Worm (Caenorhabditis elegans) whole organism, L1 larva: Measurements from ENCODE around the gene C18H7.7.

Experiments
- alr-1 ChIP-seq: fragments of 200-800 bp; sonication (Bioruptor generic); optimal IDR thresholded peaks from 2 replicates; lab custom pipeline; 2018; ENCODE audit warnings: borderline replicate concordance, mild to moderate bottlenecking, missing genetic modification characterization, missing compliant biosample characterization
- ceh-63 ChIP-seq: fragments of 200-800 bp; sonication (Bioruptor generic); optimal IDR thresholded peaks from 2 replicates; lab custom pipeline; 2018; ENCODE audit warnings: mild to moderate bottlenecking, missing genetic modification characterization, missing compliant biosample characterization
- ceh-88 ChIP-seq: fragments of 200-800 bp; sonication (Bioruptor generic); IDR thresholded peaks from 2 replicates; pipeline ENCODE4 v1.3.6; 2022; ENCODE audit warnings: missing genetic modification characterization, missing compliant biosample characterization
- efl-1 ChIP-seq, 4 experiments: fragments of 150-350 bp; optimal IDR thresholded peaks in 3 of 4; peaks in 1 of 4; 1 replicate in 1 of 4; 2 replicates in 3 of 4; lab custom pipeline; 2014; ENCODE audit warnings: missing biosample characterization in 2 of 4, missing genetic modification characterization in 2 of 4, missing genetic modification reagents in 2 of 4
- elt-3 ChIP-seq, 6 experiments: fragments of 150-350 bp in 1 of 6; sonication (generic microtip); optimal IDR thresholded peaks; 2 replicates each; lab custom pipeline; 2017 to 2018; ENCODE audit warnings: missing biosample characterization in 6 of 6, missing genetic modification characterization in 6 of 6, inconsistent platforms in 1 of 6
- fkh-10 ChIP-seq: sonication (generic microtip); optimal IDR thresholded peaks from 2 replicates; lab custom pipeline; 2017; ENCODE audit warnings: missing biosample characterization, missing genetic modification reagents, missing genetic modification characterization
- fkh-4 ChIP-seq: sonication (generic microtip); optimal IDR thresholded peaks from 2 replicates; lab custom pipeline; 2016; ENCODE audit warnings: missing compliant biosample characterization, missing genetic modification characterization, borderline replicate concordance
- fkh-8 ChIP-seq: sonication (generic microtip); optimal IDR thresholded peaks from 2 replicates; lab custom pipeline; 2016; ENCODE audit warnings: mild to moderate bottlenecking, missing genetic modification characterization, missing compliant biosample characterization
- grh-1 ChIP-seq: fragments of 200-800 bp; sonication (Bioruptor generic); IDR thresholded peaks from 2 replicates; pipeline ENCODE4 v1.3.6; 2022; ENCODE audit warnings: missing genetic modification reagents, missing genetic modification characterization, missing compliant biosample characterization
- hlh-17 ChIP-seq: fragments of 200-800 bp; sonication (Bioruptor generic); optimal IDR thresholded peaks from 2 replicates; lab custom pipeline; 2018; ENCODE audit warnings: missing genetic modification characterization, mild to moderate bottlenecking, missing compliant biosample characterization, moderate library complexity, borderline replicate concordance
- hlh-4 ChIP-seq: sonication (generic microtip); optimal IDR thresholded peaks from 2 replicates; lab custom pipeline; 2016; ENCODE audit warnings: mild to moderate bottlenecking, missing genetic modification characterization, missing compliant biosample characterization
- hpl-2 ChIP-seq: fragments of 150-350 bp; optimal IDR thresholded peaks from 2 replicates; lab custom pipeline; 2014; ENCODE audit warnings: missing biosample characterization, missing genetic modification reagents, missing genetic modification characterization
- lin-13 ChIP-seq: fragments of 150-350 bp; optimal IDR thresholded peaks from 2 replicates; lab custom pipeline; 2014; ENCODE audit warnings: missing biosample characterization, missing genetic modification reagents, missing genetic modification characterization
- lin-14 ChIP-seq: fragments of 200-800 bp; sonication (Bioruptor generic); optimal IDR thresholded peaks from 2 replicates; lab custom pipeline; 2018; ENCODE audit warnings: mild to moderate bottlenecking, missing genetic modification characterization, moderate library complexity, missing compliant biosample characterization
- lin-39 ChIP-seq: fragments of 150-350 bp; optimal IDR thresholded peaks from 2 replicates; lab custom pipeline; 2014; ENCODE audit warnings: missing biosample characterization, missing genetic modification reagents, missing genetic modification characterization
- lsy-2 ChIP-seq, 2 experiments: fragments of 150-350 bp; optimal IDR thresholded peaks; 2 replicates each; lab custom pipeline; 2014; ENCODE audit warnings: missing biosample characterization in 2 of 2, missing genetic modification characterization in 2 of 2
- mab-9 ChIP-seq: fragments of 200-800 bp; sonication (Bioruptor generic); IDR thresholded peaks from 2 replicates; pipeline ENCODE4 v1.3.6; 2022; ENCODE audit warnings: missing genetic modification reagents, missing genetic modification characterization, missing compliant biosample characterization
- mep-1 ChIP-seq: fragments of 150-350 bp; optimal IDR thresholded peaks from 2 replicates; lab custom pipeline; 2014; ENCODE audit warnings: missing biosample characterization, missing genetic modification characterization
- nhr-11 ChIP-seq: fragments of 150-350 bp; optimal IDR thresholded peaks from 2 replicates; lab custom pipeline; 2014; ENCODE audit warnings: missing biosample characterization, missing genetic modification characterization
- nhr-19 ChIP-seq: fragments of 200-800 bp; sonication (Bioruptor generic); conservative IDR thresholded peaks from 2 replicates; pipeline ENCODE4 v1.3.6; 2022; ENCODE audit warnings: missing genetic modification characterization, missing compliant biosample characterization
- nhr-20 ChIP-seq: sonication (generic microtip); optimal IDR thresholded peaks from 2 replicates; lab custom pipeline; 2016; ENCODE audit warnings: mild to moderate bottlenecking, missing genetic modification characterization, missing compliant biosample characterization
- nhr-237 ChIP-seq: fragments of 150-350 bp; optimal IDR thresholded peaks from 2 replicates; lab custom pipeline; 2014; ENCODE audit warnings: missing biosample characterization, missing genetic modification characterization
- nhr-76 ChIP-seq: sonication (generic microtip); optimal IDR thresholded peaks from 2 replicates; lab custom pipeline; 2017; ENCODE audit warnings: missing biosample characterization, missing genetic modification characterization
- skn-1 ChIP-seq: fragments of 150-350 bp; optimal IDR thresholded peaks from 2 replicates; lab custom pipeline; 2014; ENCODE audit warnings: missing biosample characterization, missing genetic modification characterization
- snu-23 ChIP-seq: sonication (generic microtip); optimal IDR thresholded peaks from 2 replicates; lab custom pipeline; 2016; ENCODE audit warnings: missing genetic modification characterization, missing compliant biosample characterization
- sox-4 ChIP-seq: sonication (generic microtip); optimal IDR thresholded peaks from 2 replicates; lab custom pipeline; 2016; ENCODE audit warnings: missing genetic modification characterization, missing compliant biosample characterization
- sup-37 ChIP-seq: fragments of 200-800 bp; sonication (Bioruptor generic); optimal IDR thresholded peaks from 2 replicates; lab custom pipeline; 2018; ENCODE audit warnings: mild to moderate bottlenecking, missing genetic modification characterization, missing compliant biosample characterization
- swsn-7 ChIP-seq: sonication (generic microtip); optimal IDR thresholded peaks from 2 replicates; lab custom pipeline; 2016; ENCODE audit warnings: missing genetic modification characterization, missing compliant biosample characterization
- unc-130 ChIP-seq: fragments of 150-350 bp; optimal IDR thresholded peaks from 2 replicates; lab custom pipeline; 2017; ENCODE audit warnings: missing biosample characterization, missing genetic modification characterization, inconsistent platforms
- unc-98 ChIP-seq: fragments of 200-800 bp; sonication (Bioruptor generic); IDR thresholded peaks from 2 replicates; pipeline ENCODE4 v1.3.6; 2022; ENCODE audit warnings: missing genetic modification characterization, missing compliant biosample characterization
- vab-15 ChIP-seq: sonication (generic microtip); optimal IDR thresholded peaks from 2 replicates; lab custom pipeline; 2017; ENCODE audit warnings: missing genotype, mild to moderate bottlenecking, missing genetic modification characterization, missing compliant biosample characterization
- zag-1 ChIP-seq: fragments of 150-350 bp; optimal IDR thresholded peaks from 2 replicates; lab custom pipeline; 2014; ENCODE audit warnings: missing biosample characterization, missing genetic modification characterization
- zip-4 ChIP-seq: fragments of 200-800 bp; sonication (Bioruptor generic); optimal IDR thresholded peaks from 2 replicates; lab custom pipeline; 2018; ENCODE audit warnings: mild to moderate bottlenecking, missing genetic modification characterization, moderate library complexity, missing compliant biosample characterization
- ztf-4 ChIP-seq: fragments of 150-350 bp; optimal IDR thresholded peaks from 2 replicates; lab custom pipeline; 2014; ENCODE audit warnings: missing biosample characterization, missing genetic modification characterization

C18H7.7 gene

DNA sequence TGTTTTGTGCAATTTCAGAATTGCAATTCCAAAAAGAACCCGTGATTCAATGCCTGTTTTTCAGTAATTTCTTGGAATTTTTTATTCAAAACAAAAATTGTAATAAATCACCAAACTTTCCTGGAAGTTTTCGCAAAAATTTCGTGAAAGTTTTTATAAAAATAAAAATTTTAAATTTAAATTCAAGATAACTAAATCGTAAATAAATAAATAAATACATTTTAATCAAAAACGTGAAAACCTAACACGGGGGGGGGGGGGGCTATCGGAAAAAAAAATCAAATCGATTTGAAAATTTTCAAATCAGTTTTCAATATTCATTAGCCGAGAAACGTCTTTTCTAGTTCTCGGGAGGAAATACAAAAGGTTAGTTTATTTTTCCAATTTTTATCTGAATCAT, 3.2 kb downstream of the C18H7.7 start, which contains the start of gene C18H7.4:
Gene C18H7.4, plus strand, starts transcription at position 301 of the 400 bp plus-strand sequence.
- TF ChIP-seq nhr-76 (tag; lab: Kevin White, UChicago) (no peak), hlh-17 (no peak), sup-37 (GFP tag; lab: Kevin White, UChicago) (no peak), swsn-7 (tag; lab: Kevin White, UChicago) (no peak), zag-1 (no peak), fkh-4 (tag; lab: Kevin White, UChicago) (no peak), grh-1 (GFP tag; lab: Robert Waterston, UW) (no peak), hlh-4 (tag; lab: Kevin White, UChicago) (no peak), sox-4 (tag; lab: Kevin White, UChicago) (no peak), nhr-11 (no peak), lin-14 (GFP tag; lab: Kevin White, UChicago) (no peak), skn-1 (no peak), zip-4 (GFP tag; lab: Kevin White, UChicago) (no peak), vab-15 (tag; lab: Kevin White, UChicago) (no peak), alr-1 (no peak), nhr-20 (no peak), ztf-4 (tag; lab: Kevin White, UChicago) (no peak), lin-39 (tag; lab: Kevin White, UChicago) (no peak), ceh-63 (GFP tag; lab: Kevin White, UChicago) (no peak)

DNA sequence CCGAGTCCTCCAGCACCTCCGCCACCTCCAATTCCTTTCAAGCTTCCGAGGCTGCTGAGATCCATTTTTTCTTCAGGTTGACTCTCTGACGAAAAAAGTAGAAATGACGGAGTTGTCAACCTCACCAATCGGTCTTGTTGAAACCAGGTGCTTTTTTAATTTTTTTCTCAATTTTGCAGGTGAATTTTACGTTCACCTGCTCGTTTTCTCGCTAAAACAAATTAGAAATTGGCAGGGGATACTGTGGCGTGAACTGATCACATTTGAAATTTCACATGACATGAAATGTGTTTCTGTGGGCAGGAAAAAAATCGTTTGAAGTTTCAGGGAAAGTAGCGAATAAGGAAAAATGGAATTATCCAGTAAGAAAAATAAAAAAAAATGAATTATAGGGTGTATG, 3.8 kb downstream of the C18H7.7 start, which contains the start of gene C18H7.6:
Gene C18H7.6, minus strand, starts transcription at position 104 of the 400 bp plus-strand sequence.
- TF ChIP-seq hlh-4 (tag; lab: Kevin White, UChicago) (peak; percentile 97), fkh-8 (tag; lab: Kevin White, UChicago) (peak; percentile 2), unc-98 (GFP tag; lab: Robert Waterston, UW) (no peak), nhr-237 (tag; lab: Kevin White, UChicago) (no peak), mep-1 (tag; lab: Kevin White, UChicago) (no peak), fkh-10 (GFP tag; lab: Kevin White, UChicago) (no peak)

DNA sequence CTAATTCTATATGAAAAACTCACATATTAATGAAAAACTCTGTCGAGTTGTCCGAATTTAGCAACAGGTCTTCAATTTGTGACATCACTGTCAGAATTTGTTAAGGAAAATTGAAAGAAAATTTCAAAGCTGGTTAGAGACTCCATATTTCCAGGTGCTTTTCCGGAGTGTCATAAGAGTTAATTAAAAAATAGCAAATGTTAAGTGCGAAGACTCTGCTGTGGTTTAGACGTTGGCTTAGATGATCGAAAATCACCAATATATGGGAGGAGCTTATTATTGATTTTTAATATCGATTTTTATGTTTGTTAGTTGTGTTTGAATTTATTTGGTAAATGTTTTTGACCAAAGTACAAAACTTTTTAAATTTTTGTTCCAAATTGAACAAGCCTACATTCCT, 8.5 kb downstream of the C18H7.7 start, which contains the start of gene C18H7.12:
Gene C18H7.12, minus strand, starts transcription at position 101 of the 400 bp plus-strand sequence.
- TF ChIP-seq unc-130 (tag; lab: Kevin White, UChicago): no peak
- no peak for TF ChIP-seq mab-9 (GFP tag; lab: Robert Waterston, UW)

DNA sequence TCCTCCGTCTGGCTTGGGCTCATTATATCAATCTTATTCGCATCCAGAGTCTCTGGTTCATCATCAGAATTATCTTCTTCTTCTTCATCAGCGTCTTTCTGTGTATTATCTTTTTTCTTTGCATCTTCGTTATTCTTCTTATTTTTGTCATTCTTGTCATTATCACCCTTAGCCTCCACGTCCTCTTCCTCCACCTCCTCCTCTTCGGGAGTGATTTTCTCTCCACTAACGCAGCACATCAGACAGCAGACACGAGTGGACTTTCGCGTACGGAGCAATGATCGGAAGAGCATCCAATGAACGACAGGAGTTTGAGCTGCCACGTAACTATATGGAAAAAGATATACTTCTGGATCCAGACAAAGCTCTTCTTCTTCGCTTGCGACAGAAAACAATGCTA, 12.2 kb downstream of the C18H7.7 start:
- no peak for TF ChIP-seq snu-23
- TF ChIP-seq efl-1 (optimal IDR thresholded peaks at IDR 0.05; lab: Kevin White, UChicago): no peak
- peak in 1 of 2 experiments; percentile 56 for TF ChIP-seq efl-1 (GFP tag; optimal IDR thresholded peaks at IDR 0.05 in 1 of 2; lab: Kevin White, UChicago)

DNA sequence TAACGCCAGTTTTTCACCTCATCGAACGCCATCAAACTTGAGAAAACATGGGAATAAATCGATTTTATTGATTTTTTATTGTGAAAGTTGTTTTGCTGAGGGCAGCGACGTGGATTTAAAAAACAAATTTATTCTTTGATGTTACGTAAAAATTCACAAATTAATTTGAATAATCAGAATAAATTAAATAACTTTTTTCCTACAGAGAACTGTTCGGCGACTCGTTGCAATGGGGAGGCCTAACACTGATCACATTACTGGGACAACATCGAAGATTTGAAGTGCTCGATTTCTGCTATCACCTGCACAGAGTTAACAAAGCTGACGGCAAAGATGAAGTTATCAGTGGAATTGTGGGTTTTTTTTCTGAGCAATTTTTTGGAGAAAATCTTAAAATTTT, 14.1 kb downstream of the C18H7.7 start, which contains the start of gene F56A11.6:
Gene F56A11.6, minus strand, starts transcription at position 101 of the 400 bp plus-strand sequence.
- no peak for TF ChIP-seq lsy-2 (tag; optimal IDR thresholded peaks at IDR 0.05; lab: Kevin White, UChicago)
- no peak for TF ChIP-seq efl-1 (optimal IDR thresholded peaks at IDR 0.05; lab: Kevin White, UChicago)
- TF ChIP-seq efl-1 (GFP tag; optimal IDR thresholded peaks at IDR 0.05 in 1 of 2; lab: Kevin White, UChicago): peak in 1 of 2 experiments; percentile 3
- TF ChIP-seq elt-3 (tag; optimal IDR thresholded peaks at IDR 0.05; lab: Kevin White, UChicago): no peak
- no peak for TF ChIP-seq lin-13 (GFP tag; lab: Kevin White, UChicago)
- TF ChIP-seq, all 84 proteins: peak for 1

DNA sequence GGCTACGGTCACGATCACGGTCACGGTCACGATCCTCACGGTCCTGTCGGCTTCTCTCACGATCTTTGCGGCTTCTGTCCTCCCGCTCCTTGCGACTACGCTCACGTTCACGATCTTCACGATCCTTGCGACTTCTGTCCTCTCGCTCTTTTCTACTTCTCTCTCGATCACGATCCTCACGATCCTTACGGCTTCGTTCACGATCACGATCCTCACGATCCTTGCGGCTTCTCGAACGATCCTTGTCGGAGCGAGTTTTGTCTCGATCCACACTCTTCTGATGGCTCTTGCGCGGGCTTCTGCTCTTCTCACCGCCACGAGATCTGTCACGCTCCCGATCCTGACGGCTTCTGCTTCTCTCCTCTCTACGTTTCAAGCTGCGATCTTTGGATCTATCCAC, 15.7 kb downstream of the C18H7.7 start:
- no peak for TF ChIP-seq hpl-2
- TF ChIP-seq vab-15 (tag; lab: Kevin White, UChicago): no peak
- no peak for TF ChIP-seq ceh-88 (GFP tag; lab: Robert Waterston, UW)
- TF ChIP-seq nhr-19: no peak
